Worm (Caenorhabditis elegans) whole organism, L2 larva: ENCODE results near the gene C35D10.3.

ENCODE experiments used
- lsy-2 ChIP-seq, 2 experiments: fragments of 150-350 bp in 1 of 2; sonication (generic microtip) in 1 of 2; optimal IDR thresholded peaks; 2 replicates each; lab custom pipeline; 2014 to 2017; ENCODE audit warnings: missing biosample characterization in 2 of 2, missing genetic modification characterization in 2 of 2
- nhr-11 ChIP-seq: fragments of 150-350 bp; optimal IDR thresholded peaks from 2 replicates; lab custom pipeline; 2014; ENCODE audit warnings: missing biosample characterization, missing genetic modification characterization
- ztf-11 ChIP-seq: sonication (generic microtip); optimal IDR thresholded peaks from 2 replicates; lab custom pipeline; 2017; ENCODE audit warnings: missing biosample characterization, missing genetic modification characterization

- TF ChIP-seq nhr-11 (tag; lab: Kevin White, UChicago): no peak
- TF ChIP-seq ztf-11: no peak
- no peak for TF ChIP-seq lsy-2 (tag; optimal IDR thresholded peaks at IDR 0.05; lab: Kevin White, UChicago)
Measured at ce11 chrIII:4866762-4867161, 2.0 kb upstream of the C35D10.3 start, which contains the start of gene C35D10.17.
